Worm (Caenorhabditis elegans) whole organism, young adult: Measurements from ENCODE around the gene F15E6.10.

Experiments used
- atf-7 ChIP-seq: sonication (generic microtip); optimal IDR thresholded peaks from 2 replicates; lab custom pipeline; 2017; ENCODE audit warnings: mild to moderate bottlenecking, missing genetic modification characterization, missing compliant biosample characterization
- cebp-2 ChIP-seq: fragments of 200-800 bp; sonication (Bioruptor generic); IDR thresholded peaks from 2 replicates; pipeline ENCODE4 v1.3.6; 2022; ENCODE audit warnings: missing genetic modification characterization, missing compliant biosample characterization
- dpff-1 ChIP-seq: sonication (generic microtip); optimal IDR thresholded peaks from 2 replicates; lab custom pipeline; 2017; ENCODE audit warnings: mild to moderate bottlenecking, missing genetic modification characterization, missing compliant biosample characterization
- egrh-3 ChIP-seq: fragments of 200-800 bp; sonication (Bioruptor generic); IDR thresholded peaks from 2 replicates; pipeline ENCODE4 v1.3.6; 2022; ENCODE audit warnings: missing genetic modification reagents, missing genetic modification characterization, missing compliant biosample characterization
- sea-2 ChIP-seq: fragments of 200-800 bp; sonication (Bioruptor generic); IDR thresholded peaks from 2 replicates; pipeline ENCODE4 v1.3.6; 2022; ENCODE audit warnings: missing genetic modification characterization, missing compliant biosample characterization
- snpc-1.1 ChIP-seq: sonication (generic microtip); optimal IDR thresholded peaks from 2 replicates; lab custom pipeline; 2017; ENCODE audit warnings: missing genetic modification characterization, mild to moderate bottlenecking, missing compliant biosample characterization, antibody characterized with exemption, moderate library complexity, missing genotype, missing genetic modification reagents; ENCODE audit not compliant: insufficient read depth
- unc-62 ChIP-seq: fragments of 150-350 bp; optimal IDR thresholded peaks from 2 replicates; lab custom pipeline; 2014; ENCODE audit warnings: missing biosample characterization, missing genetic modification reagents, missing genetic modification characterization

DNA sequence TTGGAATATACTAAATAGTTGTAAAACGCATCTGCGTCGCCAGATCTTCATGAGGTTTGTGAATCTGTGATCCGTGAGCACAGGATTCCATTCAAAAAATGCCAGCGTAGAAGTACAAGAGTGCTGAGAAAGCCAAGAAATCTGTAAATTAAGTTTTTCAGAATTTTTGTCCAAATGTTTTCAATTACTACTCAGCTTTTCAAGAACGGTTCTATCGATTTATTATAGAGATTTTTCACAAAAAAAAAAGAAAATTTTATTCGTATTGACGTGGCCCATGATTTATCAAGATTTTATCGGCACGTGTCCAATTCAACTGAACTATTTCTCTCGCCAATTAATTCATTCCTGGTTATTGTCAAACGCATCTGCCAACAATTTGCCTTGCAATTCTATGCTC is 23.4 kb upstream of the F15E6.10 start, which contains the start of gene F36A4.3:
- TF ChIP-seq dpff-1 (tag; lab: Kevin White, UChicago) (no peak), sea-2 (GFP tag; lab: Robert Waterston, UW) (no peak), atf-7 (tag; lab: Kevin White, UChicago) (no peak), unc-62 (GFP tag; lab: Kevin White, UChicago) (no peak), egrh-3 (GFP tag; lab: Robert Waterston, UW) (no peak), snpc-1.1 (no peak), cebp-2 (GFP tag; lab: Robert Waterston, UW) (no peak)
